Worm (Caenorhabditis elegans) whole organism, mixed stage, embryonic: Measurements from ENCODE around the gene T26E4.9.

Experiments
- M03D4.4 ChIP-seq: sonication (generic microtip); optimal IDR thresholded peaks from 2 replicates; lab custom pipeline; 2017; ENCODE audit warnings: mild to moderate bottlenecking, missing genetic modification characterization, missing compliant biosample characterization
- bed-3 ChIP-seq: fragments of 200-800 bp; sonication (Bioruptor generic); optimal IDR thresholded peaks from 3 replicates; lab custom pipeline; 2018; ENCODE audit warnings: mild to moderate bottlenecking, missing genetic modification characterization, moderate library complexity, missing compliant biosample characterization
- blmp-1 ChIP-seq: fragments of 150-350 bp; optimal IDR thresholded peaks from 2 replicates; lab custom pipeline; 2014; ENCODE audit warnings: missing biosample characterization, missing genetic modification characterization
- ceh-39 ChIP-seq: fragments of 150-350 bp; optimal IDR thresholded peaks from 2 replicates; lab custom pipeline; 2014; ENCODE audit warnings: missing biosample characterization, missing genetic modification characterization
- ceh-43 ChIP-seq: fragments of 200-800 bp; sonication (Bioruptor generic); optimal IDR thresholded peaks from 2 replicates; lab custom pipeline; 2018; ENCODE audit warnings: mild to moderate bottlenecking, missing genetic modification characterization, moderate library complexity, missing compliant biosample characterization
- ceh-83 ChIP-seq: fragments of 200-800 bp; sonication (Bioruptor generic); optimal IDR thresholded peaks from 2 replicates; lab custom pipeline; 2018; ENCODE audit warnings: mild to moderate bottlenecking, missing genetic modification characterization, missing compliant biosample characterization
- ces-1 ChIP-seq: fragments of 150-350 bp; optimal IDR thresholded peaks from 2 replicates; lab custom pipeline; 2014; ENCODE audit warnings: missing biosample characterization, missing genetic modification reagents, missing genetic modification characterization
- cnd-1 ChIP-seq: fragments of 200-800 bp; sonication (Bioruptor generic); optimal IDR thresholded peaks from 2 replicates; lab custom pipeline; 2018; ENCODE audit warnings: mild to moderate bottlenecking, missing genetic modification characterization, missing compliant biosample characterization
- drap-1 ChIP-seq: fragments of 200-800 bp; sonication (Bioruptor generic); optimal IDR thresholded peaks from 3 replicates; lab custom pipeline; 2018; ENCODE audit warnings: mild to moderate bottlenecking, missing genetic modification characterization, missing compliant biosample characterization
- elt-1 ChIP-seq: sonication (generic microtip); optimal IDR thresholded peaks from 2 replicates; lab custom pipeline; 2017; ENCODE audit warnings: missing genetic modification characterization, mild to moderate bottlenecking, missing compliant biosample characterization, antibody characterized with exemption, moderate library complexity, borderline replicate concordance; ENCODE audit not compliant: insufficient read depth
- elt-3 ChIP-seq: fragments of 150-350 bp; optimal IDR thresholded peaks from 2 replicates; lab custom pipeline; 2014; ENCODE audit warnings: missing biosample characterization, missing genetic modification characterization
- flh-1 ChIP-seq: fragments of 200-800 bp; sonication (Bioruptor generic); optimal IDR thresholded peaks from 2 replicates; lab custom pipeline; 2018; ENCODE audit warnings: mild to moderate bottlenecking, missing genetic modification characterization, moderate library complexity, missing compliant biosample characterization
- ham-2 ChIP-seq: fragments of 200-800 bp; sonication (Bioruptor generic); optimal IDR thresholded peaks from 2 replicates; lab custom pipeline; 2018; ENCODE audit warnings: mild to moderate bottlenecking, missing genetic modification characterization, missing compliant biosample characterization
- hlh-1 ChIP-seq: fragments of 150-350 bp; optimal IDR thresholded peaks from 2 replicates; lab custom pipeline; 2014; ENCODE audit warnings: missing biosample characterization, missing genetic modification reagents, missing genetic modification characterization
- lin-13 ChIP-seq: fragments of 150-350 bp; optimal IDR thresholded peaks from 2 replicates; lab custom pipeline; 2014; ENCODE audit warnings: missing biosample characterization, missing genetic modification characterization
- lin-32 ChIP-seq: fragments of 200-800 bp; sonication (Bioruptor generic); optimal IDR thresholded peaks from 2 replicates; lab custom pipeline; 2018; ENCODE audit warnings: mild to moderate bottlenecking, missing genetic modification characterization, missing compliant biosample characterization
- lsy-2 ChIP-seq: fragments of 150-350 bp; optimal IDR thresholded peaks from 2 replicates; lab custom pipeline; 2014; ENCODE audit warnings: missing biosample characterization, missing genetic modification characterization
- mab-5 ChIP-seq: fragments of 150-350 bp; optimal IDR thresholded peaks from 2 replicates; lab custom pipeline; 2014; ENCODE audit warnings: missing biosample characterization, missing genetic modification characterization
- mep-1 ChIP-seq: fragments of 150-350 bp; optimal IDR thresholded peaks from 2 replicates; lab custom pipeline; 2017; ENCODE audit warnings: missing biosample characterization, missing genetic modification reagents, missing genetic modification characterization, inconsistent platforms
- mls-2 ChIP-seq: sonication (generic microtip); optimal IDR thresholded peaks from 2 replicates; lab custom pipeline; 2016; ENCODE audit warnings: mild to moderate bottlenecking, missing genetic modification characterization, moderate library complexity, missing compliant biosample characterization
- nhr-12 ChIP-seq: fragments of 150-350 bp; optimal IDR thresholded peaks from 2 replicates; lab custom pipeline; 2014; ENCODE audit warnings: missing biosample characterization, missing genetic modification characterization
- nhr-2 ChIP-seq: fragments of 150-350 bp; optimal IDR thresholded peaks from 2 replicates; lab custom pipeline; 2014; ENCODE audit warnings: missing biosample characterization, missing genetic modification characterization
- nhr-237 ChIP-seq: fragments of 150-350 bp; optimal IDR thresholded peaks from 2 replicates; lab custom pipeline; 2014; ENCODE audit warnings: missing biosample characterization, missing genetic modification characterization
- nhr-28 ChIP-seq: fragments of 150-350 bp; optimal IDR thresholded peaks from 2 replicates; lab custom pipeline; 2014; ENCODE audit warnings: missing biosample characterization, missing genetic modification characterization
- nhr-76 ChIP-seq: sonication (generic microtip); optimal IDR thresholded peaks from 2 replicates; lab custom pipeline; 2017; ENCODE audit warnings: missing biosample characterization, missing genetic modification characterization
- pha-4 ChIP-seq: fragments of 150-350 bp; optimal IDR thresholded peaks from 2 replicates; lab custom pipeline; 2018; ENCODE audit warnings: missing biosample characterization, missing genetic modification reagents, missing genetic modification characterization
- sem-2 ChIP-seq: fragments of 200-800 bp; sonication (Bioruptor generic); optimal IDR thresholded peaks from 2 replicates; lab custom pipeline; 2018; ENCODE audit warnings: mild to moderate bottlenecking, missing genetic modification characterization, missing compliant biosample characterization
- snpc-4 ChIP-seq: fragments of 150-350 bp; optimal IDR thresholded peaks from 2 replicates; lab custom pipeline; 2014; ENCODE audit warnings: missing biosample characterization, missing genetic modification characterization
- sptf-1 ChIP-seq: sonication (generic microtip); optimal IDR thresholded peaks from 2 replicates; lab custom pipeline; 2017; ENCODE audit warnings: mild to moderate bottlenecking, missing genetic modification characterization, moderate library complexity, missing compliant biosample characterization
- tbx-8 ChIP-seq: fragments of 200-800 bp; sonication (Bioruptor generic); optimal IDR thresholded peaks from 2 replicates; lab custom pipeline; 2018; ENCODE audit warnings: mild to moderate bottlenecking, missing genetic modification characterization, moderate library complexity, missing compliant biosample characterization
- unc-120 ChIP-seq: sonication (generic microtip); optimal IDR thresholded peaks from 2 replicates; lab custom pipeline; 2017; ENCODE audit warnings: missing genetic modification characterization, missing compliant biosample characterization; ENCODE audit not compliant: poor library complexity, severe bottlenecking
- unc-39 ChIP-seq: fragments of 150-350 bp; optimal IDR thresholded peaks from 2 replicates; lab custom pipeline; 2014; ENCODE audit warnings: missing biosample characterization, missing genetic modification characterization
- unc-62 ChIP-seq: fragments of 150-350 bp; optimal IDR thresholded peaks from 2 replicates; lab custom pipeline; 2014; ENCODE audit warnings: missing biosample characterization, missing genetic modification reagents, missing genetic modification characterization
- zip-8 ChIP-seq: fragments of 150-350 bp; optimal IDR thresholded peaks from 2 replicates; lab custom pipeline; 2014; ENCODE audit warnings: missing biosample characterization, missing genetic modification characterization
- ztf-11 ChIP-seq: fragments of 150-350 bp; optimal IDR thresholded peaks from 2 replicates; lab custom pipeline; 2014; ENCODE audit warnings: missing biosample characterization, missing genetic modification characterization

Gene T26E4.9

ce11 chrV:15773141-15773540, 29.4 kb downstream of the T26E4.9 start, which contains the start of gene nhr-60:
nhr-60 (minus strand) TSS chrV:15773241.
- TF ChIP-seq M03D4.4 (no peak), zip-8 (tag; lab: Kevin White, UChicago) (no peak), nhr-28 (tag; lab: Kevin White, UChicago) (no peak), nhr-237 (tag; lab: Kevin White, UChicago) (no peak), tbx-8 (GFP tag; lab: Kevin White, UChicago) (no peak), ztf-11 (tag; lab: Kevin White, UChicago) (no peak), hlh-1 (tag; lab: Kevin White, UChicago) (no peak), mab-5 (tag; lab: Kevin White, UChicago) (no peak), unc-39 (tag; lab: Kevin White, UChicago) (no peak), snpc-4 (tag; lab: Kevin White, UChicago) (no peak), nhr-76 (tag; lab: Kevin White, UChicago) (no peak), cnd-1 (tag; lab: Kevin White, UChicago) (no peak), blmp-1 (tag; lab: Kevin White, UChicago) (no peak)
- TF ChIP-seq, all 35 proteins: peak for 0

- no peak for TF ChIP-seq ces-1 (GFP tag; lab: Kevin White, UChicago)
- TF ChIP-seq mab-5 (tag; lab: Kevin White, UChicago), result no peak
- TF ChIP-seq ceh-43 (GFP tag; lab: Kevin White, UChicago), result no peak
- TF ChIP-seq nhr-28 (tag; lab: Kevin White, UChicago), result no peak
- TF ChIP-seq ceh-83 (GFP tag; lab: Kevin White, UChicago), result no peak
- no peak for TF ChIP-seq flh-1 (GFP tag; lab: Kevin White, UChicago)
- TF ChIP-seq snpc-4 (tag; lab: Kevin White, UChicago), result no peak
- TF ChIP-seq unc-62 (GFP tag; lab: Kevin White, UChicago), result no peak
Measured at ce11 chrV:15769072-15769471, 33.5 kb downstream of the T26E4.9 start, which contains the start of gene F57A10.4. F57A10.4 (plus strand) TSS chrV:15769438.

- TF ChIP-seq unc-62 (GFP tag; lab: Kevin White, UChicago) (no peak), pha-4 (tag; lab: Kevin White, UChicago) (peak; percentile 48), nhr-12 (tag; lab: Kevin White, UChicago) (no peak), elt-1 (tag; lab: Kevin White, UChicago) (peak; percentile 11), snpc-4 (tag; lab: Kevin White, UChicago) (no peak), tbx-8 (GFP tag; lab: Kevin White, UChicago) (no peak), nhr-2 (no peak), flh-1 (GFP tag; lab: Kevin White, UChicago) (no peak), cnd-1 (tag; lab: Kevin White, UChicago) (no peak), ceh-83 (GFP tag; lab: Kevin White, UChicago) (no peak), mep-1 (tag; lab: Kevin White, UChicago) (peak; percentile 91), ceh-43 (GFP tag; lab: Kevin White, UChicago) (no peak), ztf-11 (tag; lab: Kevin White, UChicago) (no peak), sptf-1 (tag; lab: Kevin White, UChicago) (peak; percentile 74), unc-39 (tag; lab: Kevin White, UChicago) (no peak), nhr-28 (tag; lab: Kevin White, UChicago) (no peak), drap-1 (GFP tag; lab: Kevin White, UChicago) (peak; percentile 79), unc-120 (tag; lab: Kevin White, UChicago) (no peak), M03D4.4 (peak; percentile 46), elt-3 (tag; lab: Kevin White, UChicago) (no peak), ham-2 (GFP tag; lab: Kevin White, UChicago) (no peak), mls-2 (tag; lab: Kevin White, UChicago) (no peak), nhr-76 (tag; lab: Kevin White, UChicago) (no peak), lin-32 (GFP tag; lab: Kevin White, UChicago) (no peak), hlh-1 (tag; lab: Kevin White, UChicago) (peak; percentile 23), ces-1 (GFP tag; lab: Kevin White, UChicago) (peak; percentile 67), lin-13 (tag; lab: Kevin White, UChicago) (peak; percentile 85), zip-8 (tag; lab: Kevin White, UChicago) (no peak), sem-2 (no peak), nhr-237 (tag; lab: Kevin White, UChicago) (peak; percentile 82), ceh-39 (peak; percentile 43), bed-3 (GFP tag; lab: Kevin White, UChicago) (no peak), mab-5 (tag; lab: Kevin White, UChicago) (peak; percentile 62), blmp-1 (tag; lab: Kevin White, UChicago) (no peak), lsy-2 (tag; lab: Kevin White, UChicago) (peak; percentile 77)
- TF ChIP-seq, all 35 proteins: peak for 13
Measured at ce11 chrV:15766122-15766594, 36.4 kb downstream of the T26E4.9 start, which contains the start of the genes haf-3 and F57A10.2. haf-3 (minus strand) TSS chrV:15766172. F57A10.2 (plus strand) TSS chrV:15766575.
